Fruit fly (Drosophila melanogaster) S2 (cell line): Measurements from ENCODE around the gene CG42671.

Experiments
- CG8478 ChIP-seq: fragments of >200 bp; optimal IDR thresholded peaks from 2 replicates; lab custom pipeline; 2018
- CTCF ChIP-seq, 2 experiments: fragments of >200 bp; optimal IDR thresholded peaks; 2 replicates each; lab custom pipeline; 2018

- TF ChIP-seq CG8478, result no peak
- peak in 1 of 2 experiments; percentile 49 for TF ChIP-seq CTCF (optimal IDR thresholded peaks at IDR 0.05; lab: Kevin White, UChicago)
Observed at dm6 chr3L:11224651-11225050, 10.3 kb downstream of the CG42671 start.
